Worm (Caenorhabditis elegans) whole organism, young adult: Measurements from ENCODE around the gene Y45F10C.2.

Source experiments
- F52B5.7 ChIP-seq: sonication (generic microtip); optimal IDR thresholded peaks from 2 replicates; lab custom pipeline; 2016; ENCODE audit warnings: mild to moderate bottlenecking, missing genetic modification characterization, missing compliant biosample characterization
- gei-17 ChIP-seq: fragments of 200-800 bp; sonication (Bioruptor generic); optimal IDR thresholded peaks from 2 replicates; lab custom pipeline; 2018; ENCODE audit warnings: mild to moderate bottlenecking, missing genetic modification characterization, missing compliant biosample characterization
- zim-3 ChIP-seq: sonication (generic microtip); optimal IDR thresholded peaks from 2 replicates; lab custom pipeline; 2017; ENCODE audit warnings: mild to moderate bottlenecking, missing genetic modification characterization, moderate library complexity, missing compliant biosample characterization
- ztf-26 ChIP-seq: sonication (generic microtip); optimal IDR thresholded peaks from 2 replicates; lab custom pipeline; 2017; ENCODE audit warnings: missing genetic modification characterization, missing compliant biosample characterization

DNA sequence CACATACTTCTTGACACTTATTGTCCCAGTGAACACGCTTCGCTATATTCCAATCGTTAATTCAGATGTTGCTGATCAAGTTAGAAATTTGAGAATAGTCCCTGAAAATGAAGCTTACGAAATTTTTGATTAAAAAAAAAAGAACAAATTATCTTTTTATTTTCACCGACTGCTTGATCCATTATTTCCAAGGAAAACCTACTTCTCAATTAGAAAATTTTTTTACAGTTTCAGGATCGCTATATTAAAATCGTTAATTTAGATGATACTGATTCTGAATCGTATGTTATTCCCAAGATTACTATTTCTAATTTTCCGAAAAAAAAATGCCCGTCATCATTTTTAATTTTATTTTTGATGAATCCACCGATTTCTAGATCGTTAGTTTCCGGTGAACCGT lies 36.1 kb upstream of the Y45F10C.2 start, which contains the start of gene T23G4.127:
- TF ChIP-seq ztf-26: no peak
- TF ChIP-seq zim-3: no peak
- no peak for TF ChIP-seq gei-17
- no peak for TF ChIP-seq F52B5.7 (tag; lab: Kevin White, UChicago)
